Worm (Caenorhabditis elegans) whole organism, midembryonic: Measurements from ENCODE around the gene Y40B10A.5.

Experiments
- T22C8.4 ChIP-seq: fragments of 200-800 bp; sonication (Bioruptor generic); IDR thresholded peaks from 2 replicates; pipeline ENCODE4 v1.3.6; 2022; ENCODE audit warnings: missing genetic modification characterization, missing compliant biosample characterization
- cog-1 ChIP-seq: sonication (generic microtip); optimal IDR thresholded peaks from 2 replicates; lab custom pipeline; 2016; ENCODE audit warnings: missing genetic modification characterization, missing compliant biosample characterization
- flt-1 ChIP-seq: fragments of 200-800 bp; sonication (Bioruptor generic); IDR thresholded peaks from 2 replicates; pipeline ENCODE4 v1.3.6; 2022; ENCODE audit warnings: missing genetic modification characterization, missing compliant biosample characterization
- klf-2 ChIP-seq: fragments of 200-800 bp; sonication (Bioruptor generic); conservative IDR thresholded peaks from 2 replicates; pipeline ENCODE4 v1.3.6; 2022; ENCODE audit warnings: missing genetic modification reagents, missing genetic modification characterization, missing compliant biosample characterization
- med-1 ChIP-seq: sonication (generic microtip); optimal IDR thresholded peaks from 2 replicates; lab custom pipeline; 2017; ENCODE audit warnings: missing genetic modification characterization, mild to moderate bottlenecking, missing compliant biosample characterization, antibody characterized with exemption, missing genetic modification reagents; ENCODE audit not compliant: insufficient read depth
- ref-1 ChIP-seq: fragments of 200-800 bp; sonication (Bioruptor generic); conservative IDR thresholded peaks from 2 replicates; pipeline ENCODE4 v1.3.6; 2022; ENCODE audit warnings: missing genetic modification reagents, missing genetic modification characterization, missing compliant biosample characterization
- tab-1 ChIP-seq: fragments of 200-800 bp; sonication (Bioruptor generic); IDR thresholded peaks from 2 replicates; pipeline ENCODE4 v1.3.6; 2022; ENCODE audit warnings: missing genetic modification characterization, missing compliant biosample characterization
- ztf-23 ChIP-seq: fragments of 200-800 bp; sonication (Bioruptor generic); IDR thresholded peaks from 2 replicates; pipeline ENCODE4 v1.3.6; 2022; ENCODE audit warnings: missing genetic modification reagents, missing genetic modification characterization, missing compliant biosample characterization
- ztf-29 ChIP-seq: fragments of 200-800 bp; sonication (Bioruptor generic); IDR thresholded peaks from 2 replicates; pipeline ENCODE4 v1.3.6; 2022; ENCODE audit warnings: missing genetic modification reagents, missing genetic modification characterization, missing compliant biosample characterization

The Y40B10A.5 gene

ce11 chrV:2031454-2031853 lies 14.4 kb downstream of the Y40B10A.5 start, which contains the start of gene hil-6:
Gene hil-6 (minus strand): TSS chrV:2031554.
- TF ChIP-seq tab-1 (GFP tag; lab: Robert Waterston, UW) (no peak), klf-2 (GFP tag; lab: Robert Waterston, UW) (no peak), ztf-29 (GFP tag; lab: Robert Waterston, UW) (no peak), flt-1 (GFP tag; lab: Robert Waterston, UW) (no peak)

ce11 chrV:2030661-2031060 lies 15.2 kb downstream of the Y40B10A.5 start:
- TF ChIP-seq med-1 (GFP tag; lab: Kevin White, UChicago) (no peak), ztf-29 (GFP tag; lab: Robert Waterston, UW) (no peak), tab-1 (GFP tag; lab: Robert Waterston, UW) (no peak), cog-1 (tag; lab: Kevin White, UChicago) (no peak), ztf-23 (GFP tag; lab: Robert Waterston, UW) (no peak), ref-1 (no peak), T22C8.4 (no peak), flt-1 (GFP tag; lab: Robert Waterston, UW) (no peak), klf-2 (GFP tag; lab: Robert Waterston, UW) (no peak)

ce11 chrV:2029877-2030276 lies 16.0 kb downstream of the Y40B10A.5 start, which contains the start of gene F59A7.12:
Gene F59A7.12 (plus strand): TSS chrV:2030177.
- no peak for TF ChIP-seq tab-1 (GFP tag; lab: Robert Waterston, UW)
- no peak for TF ChIP-seq cog-1 (tag; lab: Kevin White, UChicago)
- no peak for TF ChIP-seq ref-1
- no peak for TF ChIP-seq T22C8.4
- TF ChIP-seq klf-2 (GFP tag; lab: Robert Waterston, UW) = no peak
- no peak for TF ChIP-seq flt-1 (GFP tag; lab: Robert Waterston, UW)
- no peak for TF ChIP-seq ztf-29 (GFP tag; lab: Robert Waterston, UW)
- TF ChIP-seq med-1 (GFP tag; lab: Kevin White, UChicago) = no peak
- TF ChIP-seq ztf-23 (GFP tag; lab: Robert Waterston, UW) = no peak

DNA sequence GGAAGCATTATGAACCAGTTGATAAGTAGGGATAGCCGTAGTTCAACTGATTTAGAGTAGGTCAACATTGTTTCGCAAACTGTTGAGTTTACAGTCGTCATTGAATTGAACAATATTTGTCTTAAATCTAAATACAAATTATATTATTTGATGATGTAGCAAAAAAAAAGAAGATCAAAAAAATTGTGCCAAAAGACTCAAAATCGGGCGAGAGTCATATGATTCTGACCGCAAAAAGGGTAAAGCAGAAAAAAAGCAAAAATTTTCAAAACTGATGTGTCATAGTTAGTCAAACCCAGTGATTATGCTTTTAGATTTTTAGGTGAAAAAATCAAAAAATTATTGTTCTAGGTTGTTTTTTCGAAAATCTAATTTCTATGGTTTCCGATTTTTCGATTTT lies 18.1 kb downstream of the Y40B10A.5 start, which contains the start of gene srab-13:
Gene srab-13 (minus strand): TSS at position 101 of the 400 bp plus-strand sequence.
- TF ChIP-seq ztf-23 (GFP tag; lab: Robert Waterston, UW) (no peak), tab-1 (GFP tag; lab: Robert Waterston, UW) (no peak), flt-1 (GFP tag; lab: Robert Waterston, UW) (no peak), klf-2 (GFP tag; lab: Robert Waterston, UW) (no peak), med-1 (GFP tag; lab: Kevin White, UChicago) (no peak), ref-1 (no peak), T22C8.4 (no peak), ztf-29 (GFP tag; lab: Robert Waterston, UW) (no peak)

ce11 chrV:2022374-2022773 lies 23.5 kb downstream of the Y40B10A.5 start, which contains the start of gene F59A7.5:
Gene F59A7.5 (plus strand): TSS chrV:2022674.
- TF ChIP-seq med-1 (GFP tag; lab: Kevin White, UChicago) (no peak), ref-1 (no peak), flt-1 (GFP tag; lab: Robert Waterston, UW) (no peak), T22C8.4 (no peak), ztf-29 (GFP tag; lab: Robert Waterston, UW) (no peak), cog-1 (tag; lab: Kevin White, UChicago) (no peak), tab-1 (GFP tag; lab: Robert Waterston, UW) (no peak), ztf-23 (GFP tag; lab: Robert Waterston, UW) (no peak), klf-2 (GFP tag; lab: Robert Waterston, UW) (no peak)

ce11 chrV:2021283-2021682 lies 24.6 kb downstream of the Y40B10A.5 start:
- TF ChIP-seq klf-2 (GFP tag; lab: Robert Waterston, UW) (no peak), tab-1 (GFP tag; lab: Robert Waterston, UW) (no peak), med-1 (GFP tag; lab: Kevin White, UChicago) (no peak), T22C8.4 (no peak), ztf-23 (GFP tag; lab: Robert Waterston, UW) (no peak), cog-1 (tag; lab: Kevin White, UChicago) (no peak), ztf-29 (GFP tag; lab: Robert Waterston, UW) (no peak), ref-1 (no peak), flt-1 (GFP tag; lab: Robert Waterston, UW) (no peak)

ce11 chrV:2018689-2019088 lies 27.2 kb downstream of the Y40B10A.5 start, which contains the start of gene F59A7.14:
Gene F59A7.14 (plus strand): TSS chrV:2018989.
- TF ChIP-seq cog-1 (tag; lab: Kevin White, UChicago) (no peak), ztf-29 (GFP tag; lab: Robert Waterston, UW) (no peak), tab-1 (GFP tag; lab: Robert Waterston, UW) (no peak), ref-1 (no peak), flt-1 (GFP tag; lab: Robert Waterston, UW) (no peak), T22C8.4 (no peak), med-1 (GFP tag; lab: Kevin White, UChicago) (no peak), klf-2 (GFP tag; lab: Robert Waterston, UW) (no peak), ztf-23 (GFP tag; lab: Robert Waterston, UW) (no peak)

- TF ChIP-seq T22C8.4 (no peak), flt-1 (GFP tag; lab: Robert Waterston, UW) (no peak), tab-1 (GFP tag; lab: Robert Waterston, UW) (no peak), cog-1 (tag; lab: Kevin White, UChicago) (no peak), ztf-29 (GFP tag; lab: Robert Waterston, UW) (no peak), med-1 (GFP tag; lab: Kevin White, UChicago) (no peak), ref-1 (no peak), ztf-23 (GFP tag; lab: Robert Waterston, UW) (no peak), klf-2 (GFP tag; lab: Robert Waterston, UW) (no peak)
Measured at ce11 chrV:2016428-2016827, 29.4 kb downstream of the Y40B10A.5 start, which contains the start of gene F59A7.2. Gene F59A7.2 (minus strand): TSS chrV:2016528.

DNA sequence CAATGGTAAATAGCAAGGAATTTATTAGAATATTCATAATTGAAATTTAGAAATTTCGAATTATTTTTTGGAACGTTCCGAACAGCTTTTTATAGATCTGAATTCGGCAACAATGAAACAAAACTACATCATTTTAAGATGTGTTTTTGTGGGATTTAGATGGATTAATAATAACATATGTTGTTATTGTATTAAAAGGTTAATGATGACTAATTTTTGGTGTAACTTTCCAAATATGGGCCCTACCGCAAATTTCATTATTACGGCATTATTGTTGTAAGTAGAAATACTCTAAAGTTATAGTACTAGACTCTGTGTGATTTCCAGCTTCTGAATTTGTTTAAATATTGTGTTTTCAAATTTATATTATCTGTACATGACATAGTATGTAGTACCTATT lies 32.0 kb downstream of the Y40B10A.5 start, which contains the start of gene F59A7.11:
Gene F59A7.11 (minus strand): TSS at position 101 of the 400 bp plus-strand sequence.
- TF ChIP-seq klf-2 (GFP tag; lab: Robert Waterston, UW) (no peak), tab-1 (GFP tag; lab: Robert Waterston, UW) (no peak), ztf-29 (GFP tag; lab: Robert Waterston, UW) (no peak), T22C8.4 (no peak), flt-1 (GFP tag; lab: Robert Waterston, UW) (no peak), ztf-23 (GFP tag; lab: Robert Waterston, UW) (no peak), cog-1 (tag; lab: Kevin White, UChicago) (no peak), ref-1 (no peak), med-1 (GFP tag; lab: Kevin White, UChicago) (no peak)
